Worm (Caenorhabditis elegans) whole organism, early embryonic: Measurements from ENCODE around the gene W08A12.2.

Experiments
- B0310.2 ChIP-seq: sonication (generic microtip); optimal IDR thresholded peaks from 2 replicates; lab custom pipeline; 2016; ENCODE audit warnings: mild to moderate bottlenecking, missing genetic modification characterization, missing compliant biosample characterization
- F13C5.2 ChIP-seq: sonication (generic microtip); optimal IDR thresholded peaks from 2 replicates; lab custom pipeline; 2017; ENCODE audit warnings: mild to moderate bottlenecking, missing genetic modification characterization, inconsistent platforms, missing compliant biosample characterization
- aly-1 ChIP-seq: sonication (generic microtip); optimal IDR thresholded peaks from 2 replicates; lab custom pipeline; 2016; ENCODE audit warnings: missing genetic modification characterization, missing compliant biosample characterization
- ama-1 ChIP-seq: fragments of 150-350 bp; optimal IDR thresholded peaks from 2 replicates; lab custom pipeline; 2014
- ceh-13 ChIP-seq: fragments of 200-800 bp; sonication (Bioruptor generic); optimal IDR thresholded peaks from 2 replicates; lab custom pipeline; 2018; ENCODE audit warnings: mild to moderate bottlenecking, missing genetic modification characterization, missing compliant biosample characterization
- ceh-36 ChIP-seq: sonication (generic microtip); optimal IDR thresholded peaks from 2 replicates; lab custom pipeline; 2016; ENCODE audit warnings: missing genetic modification characterization, inconsistent platforms, missing compliant biosample characterization
- ets-7 ChIP-seq: sonication (generic microtip); optimal IDR thresholded peaks from 2 replicates; lab custom pipeline; 2016; ENCODE audit warnings: missing genotype, missing genetic modification characterization, missing compliant biosample characterization
- flt-1 ChIP-seq: fragments of 200-800 bp; sonication (Bioruptor generic); IDR thresholded peaks from 2 replicates; pipeline ENCODE4 v1.3.6; 2022; ENCODE audit warnings: missing genetic modification characterization, missing compliant biosample characterization
- hmbx-1 ChIP-seq: sonication (generic microtip); optimal IDR thresholded peaks from 2 replicates; lab custom pipeline; 2016; ENCODE audit warnings: mild to moderate bottlenecking, missing genetic modification characterization, missing compliant biosample characterization
- hmg-4 ChIP-seq: fragments of 200-800 bp; sonication (Bioruptor generic); optimal IDR thresholded peaks from 2 replicates; lab custom pipeline; 2018; ENCODE audit warnings: mild to moderate bottlenecking, missing genetic modification characterization, missing compliant biosample characterization
- hnd-1 ChIP-seq: sonication (generic microtip); optimal IDR thresholded peaks from 2 replicates; lab custom pipeline; 2016; ENCODE audit warnings: missing genetic modification characterization, missing compliant biosample characterization
- pes-1 ChIP-seq: fragments of 200-800 bp; sonication (Bioruptor generic); IDR thresholded peaks from 2 replicates; pipeline ENCODE4 v1.3.6; 2022; ENCODE audit warnings: missing genetic modification reagents, missing genetic modification characterization, missing compliant biosample characterization
- scrt-1 ChIP-seq: fragments of 200-800 bp; sonication (Bioruptor generic); IDR thresholded peaks from 2 replicates; pipeline ENCODE4 v1.3.6; 2022; ENCODE audit warnings: missing genetic modification characterization, missing compliant biosample characterization
- sea-1 ChIP-seq: fragments of 200-800 bp; sonication (Bioruptor generic); conservative IDR thresholded peaks from 2 replicates; pipeline ENCODE4 v1.3.6; 2022; ENCODE audit warnings: missing genetic modification characterization, missing compliant biosample characterization
- tbx-11 ChIP-seq: fragments of 200-800 bp; sonication (Bioruptor generic); IDR thresholded peaks from 2 replicates; pipeline ENCODE4 v1.3.6; 2022; ENCODE audit warnings: missing genetic modification characterization, missing compliant biosample characterization
- tbx-37 ChIP-seq: fragments of 200-800 bp; sonication (Bioruptor generic); conservative IDR thresholded peaks from 2 replicates; pipeline ENCODE4 v1.3.6; 2022; ENCODE audit warnings: missing genetic modification reagents, missing genetic modification characterization, missing compliant biosample characterization
- tra-4 ChIP-seq: sonication (generic microtip); optimal IDR thresholded peaks from 2 replicates; lab custom pipeline; 2017; ENCODE audit warnings: missing genetic modification characterization, missing compliant biosample characterization

W08A12.2 gene

DNA sequence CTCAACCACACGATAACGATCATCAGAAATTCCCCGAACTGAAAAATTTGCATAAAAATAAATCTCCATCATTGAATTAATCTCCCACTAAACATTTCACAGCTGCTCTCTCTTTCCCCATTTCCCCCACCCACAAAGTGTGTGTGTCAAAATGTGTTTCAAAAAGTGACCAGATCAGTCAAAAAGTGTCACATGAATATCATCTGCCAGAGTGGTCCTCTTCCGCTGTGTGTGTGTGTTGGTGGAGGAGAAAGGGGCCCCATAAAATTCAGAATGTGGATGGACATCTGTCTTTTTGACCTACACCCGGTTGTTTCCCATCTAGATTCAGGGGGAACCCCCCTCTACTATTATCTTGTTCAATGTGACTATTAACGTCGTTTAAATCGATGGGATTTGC, 8.5 kb downstream of the W08A12.2 start:
- TF ChIP-seq tbx-11 (GFP tag; lab: Robert Waterston, UW), result no peak
- TF ChIP-seq ceh-13, result no peak
- no peak for TF ChIP-seq hmg-4 (GFP tag; lab: Kevin White, UChicago)
- no peak for TF ChIP-seq ets-7
- no peak for TF ChIP-seq F13C5.2
- TF ChIP-seq sea-1 (GFP tag; lab: Robert Waterston, UW), result no peak
- TF ChIP-seq tra-4 (tag; lab: Kevin White, UChicago), result no peak
- no peak for TF ChIP-seq ceh-36
- no peak for TF ChIP-seq hnd-1 (tag; lab: Kevin White, UChicago)

DNA sequence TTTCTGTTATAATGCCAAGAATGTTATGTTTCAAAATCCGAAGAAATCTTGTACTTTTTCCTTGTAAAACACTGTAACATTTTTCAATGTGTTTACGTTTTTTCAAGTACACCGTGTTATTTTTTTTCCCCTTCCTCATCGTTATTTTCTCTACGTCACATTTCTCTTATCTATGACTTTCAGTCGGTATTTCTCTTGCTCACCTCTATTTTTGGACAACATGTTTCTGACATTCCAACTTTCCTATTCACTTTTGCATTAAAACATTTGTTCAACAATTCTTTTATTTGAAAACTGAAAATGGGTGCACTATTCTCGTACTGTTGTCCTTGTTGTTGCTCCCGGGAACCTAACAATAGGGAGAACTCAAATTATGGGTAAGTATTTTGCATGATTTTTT, 12.6 kb downstream of the W08A12.2 start, which contains the start of gene pals-33:
pals-33 (plus strand) TSS at position 301 of the 400 bp plus-strand sequence.
- TF ChIP-seq tbx-11 (GFP tag; lab: Robert Waterston, UW), result no peak
- no peak for TF ChIP-seq tbx-37
- no peak for TF ChIP-seq aly-1
- TF ChIP-seq ets-7, result no peak
- no peak for TF ChIP-seq F13C5.2
- TF ChIP-seq flt-1 (GFP tag; lab: Robert Waterston, UW), result no peak
- TF ChIP-seq sea-1 (GFP tag; lab: Robert Waterston, UW), result no peak
- TF ChIP-seq tra-4 (tag; lab: Kevin White, UChicago), result no peak
- no peak for TF ChIP-seq ama-1 (lab: Kevin White, UChicago)
- no peak for TF ChIP-seq hmbx-1 (tag; lab: Kevin White, UChicago)

- TF ChIP-seq sea-1 (GFP tag; lab: Robert Waterston, UW) (no peak), tra-4 (tag; lab: Kevin White, UChicago) (no peak), hnd-1 (tag; lab: Kevin White, UChicago) (no peak), tbx-11 (GFP tag; lab: Robert Waterston, UW) (no peak), scrt-1 (GFP tag; lab: Robert Waterston, UW) (no peak), aly-1 (no peak), hmg-4 (GFP tag; lab: Kevin White, UChicago) (no peak), hmbx-1 (tag; lab: Kevin White, UChicago) (no peak), F13C5.2 (no peak), tbx-37 (no peak), ama-1 (lab: Kevin White, UChicago) (no peak), pes-1 (GFP tag; lab: Robert Waterston, UW) (no peak), ets-7 (no peak), ceh-36 (no peak)
Observed at ce11 chrV:3670499-3670898, 15.2 kb downstream of the W08A12.2 start, which contains the start of gene Y39H10B.3. Y39H10B.3 (plus strand) TSS chrV:3670799.

DNA sequence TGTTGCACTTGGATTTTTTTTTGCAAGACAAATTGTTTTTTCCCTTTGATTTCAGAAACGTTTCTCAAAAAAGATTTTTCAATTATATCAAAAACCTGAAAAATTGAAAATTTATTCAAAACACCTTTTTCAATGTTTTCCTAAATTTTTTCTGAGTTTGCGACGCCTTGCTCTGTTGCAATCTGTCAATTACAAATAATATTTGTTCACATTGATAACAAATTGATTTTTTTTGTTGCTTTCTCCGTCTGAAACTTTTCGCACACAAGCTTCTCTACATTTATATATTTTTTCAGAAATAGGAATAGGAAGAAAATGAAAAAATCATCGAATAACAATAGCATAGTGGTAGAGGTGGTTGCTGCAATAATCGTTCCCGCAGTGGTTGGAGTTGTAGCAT, 17.2 kb downstream of the W08A12.2 start, which contains the start of gene Y39H10B.2:
Y39H10B.2 (plus strand) TSS at position 301 of the 400 bp plus-strand sequence.
- TF ChIP-seq B0310.2, result no peak
- TF ChIP-seq F13C5.2, result no peak
- no peak for TF ChIP-seq pes-1 (GFP tag; lab: Robert Waterston, UW)
- TF ChIP-seq aly-1, result no peak
- no peak for TF ChIP-seq tbx-11 (GFP tag; lab: Robert Waterston, UW)
- TF ChIP-seq hnd-1 (tag; lab: Kevin White, UChicago), result no peak
- no peak for TF ChIP-seq hmg-4 (GFP tag; lab: Kevin White, UChicago)
- TF ChIP-seq ceh-13, result no peak

DNA sequence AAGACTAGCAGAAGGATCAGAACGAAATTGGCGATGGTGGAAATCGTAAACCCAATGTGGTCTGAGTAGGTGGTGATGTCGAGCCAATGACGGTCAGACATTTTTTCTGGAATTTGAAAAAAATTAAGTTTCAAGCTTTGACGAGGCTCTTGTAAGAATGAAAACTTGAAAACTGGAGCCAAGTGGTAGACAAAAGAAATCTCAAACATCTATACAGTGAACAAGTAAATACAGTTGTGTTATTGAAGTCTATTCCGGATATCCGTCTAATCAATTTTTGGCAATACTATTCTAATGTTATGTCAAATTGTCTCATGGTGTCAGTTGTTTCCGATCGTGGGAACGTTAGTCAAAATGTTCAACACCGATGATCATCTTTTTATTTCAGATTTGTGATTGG, 18.8 kb downstream of the W08A12.2 start, which contains the start of gene str-113:
str-113 (minus strand) TSS at position 101 of the 400 bp plus-strand sequence.
- TF ChIP-seq flt-1 (GFP tag; lab: Robert Waterston, UW) (no peak), ets-7 (no peak)

- TF ChIP-seq aly-1, result no peak
- TF ChIP-seq tra-4 (tag; lab: Kevin White, UChicago), result no peak
- TF ChIP-seq F13C5.2, result no peak
- TF ChIP-seq ceh-36, result no peak
Observed at ce11 chrV:3659472-3659871, 26.2 kb downstream of the W08A12.2 start, which contains the start of gene acr-23. acr-23 (minus strand) TSS chrV:3659572.

- TF ChIP-seq ceh-36 (no peak), pes-1 (GFP tag; lab: Robert Waterston, UW) (no peak), flt-1 (GFP tag; lab: Robert Waterston, UW) (no peak), tbx-11 (GFP tag; lab: Robert Waterston, UW) (no peak), tra-4 (tag; lab: Kevin White, UChicago) (no peak), ets-7 (no peak), F13C5.2 (no peak), B0310.2 (no peak), scrt-1 (GFP tag; lab: Robert Waterston, UW) (no peak), ceh-13 (no peak), ama-1 (lab: Kevin White, UChicago) (no peak), hmg-4 (GFP tag; lab: Kevin White, UChicago) (no peak)
Observed at ce11 chrV:3649473-3649872, 36.2 kb downstream of the W08A12.2 start, which contains the start of gene str-114. str-114 (plus strand) TSS chrV:3649773.

- TF ChIP-seq tra-4 (tag; lab: Kevin White, UChicago), result no peak
- no peak for TF ChIP-seq ets-7
- no peak for TF ChIP-seq hnd-1 (tag; lab: Kevin White, UChicago)
- TF ChIP-seq tbx-11 (GFP tag; lab: Robert Waterston, UW), result no peak
- TF ChIP-seq hmg-4 (GFP tag; lab: Kevin White, UChicago), result no peak
- no peak for TF ChIP-seq ama-1 (lab: Kevin White, UChicago)
- no peak for TF ChIP-seq flt-1 (GFP tag; lab: Robert Waterston, UW)
- no peak for TF ChIP-seq ceh-13
- no peak for TF ChIP-seq ceh-36
- no peak for TF ChIP-seq sea-1 (GFP tag; lab: Robert Waterston, UW)
- no peak for TF ChIP-seq pes-1 (GFP tag; lab: Robert Waterston, UW)
- no peak for TF ChIP-seq hmbx-1 (tag; lab: Kevin White, UChicago)
- no peak for TF ChIP-seq F13C5.2
- TF ChIP-seq tbx-37, result no peak
- TF ChIP-seq aly-1, result no peak
- TF ChIP-seq B0310.2, result no peak
Observed at ce11 chrV:3647862-3648261, 37.8 kb downstream of the W08A12.2 start, which contains the start of gene F59B1.10. F59B1.10 (minus strand) TSS chrV:3647962.
